Worm (Caenorhabditis elegans): ENCODE data around the gene let-756.

The let-756 gene

DNA sequence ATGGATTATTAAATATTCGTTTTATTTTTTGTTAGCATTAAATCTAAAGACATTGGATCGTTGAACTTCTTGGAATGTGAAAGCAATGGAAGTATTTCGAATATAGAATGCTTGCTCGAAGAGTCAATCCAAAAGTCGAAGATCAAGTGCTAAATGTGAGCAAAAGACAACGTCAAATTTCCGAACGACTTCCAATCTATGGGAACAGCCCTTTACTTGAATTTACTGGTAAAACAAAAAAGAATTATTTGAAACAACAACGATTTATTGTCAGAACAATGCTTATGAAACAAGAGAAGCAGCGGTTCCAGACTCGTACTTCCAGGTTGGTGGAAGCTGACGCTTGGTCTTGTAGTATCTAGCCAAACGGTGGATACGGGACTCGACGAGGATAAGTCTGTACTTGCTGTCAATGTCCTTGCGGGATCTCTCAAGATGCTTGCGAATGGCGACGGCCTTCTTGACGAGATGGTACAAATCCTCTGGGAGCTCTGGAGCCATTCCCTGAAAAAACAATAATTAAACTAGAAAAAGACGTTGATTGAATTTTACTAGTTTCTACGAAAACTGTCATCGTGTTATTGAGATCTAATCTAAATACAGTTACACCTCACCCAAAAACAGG is 33.0 kb upstream of the let-756 start:
- TF ChIP-seq lsy-2 (tag; optimal IDR thresholded peaks at IDR 0.05), result peak in 1 of 2 experiments; percentile 71
- no peak for TF ChIP-seq vab-15 (tag; optimal IDR thresholded peaks at IDR 0.05)
- TF ChIP-seq blmp-1 (tag; optimal IDR thresholded peaks at IDR 0.05), result no peak
- TF ChIP-seq efl-3 (GFP tag; optimal IDR thresholded peaks at IDR 0.05), result no peak
- TF ChIP-seq hlh-17 (GFP tag; optimal IDR thresholded peaks at IDR 0.05; ENCODE audit: borderline replicate concordance), result no peak
- no peak for TF ChIP-seq skn-1 (tag; optimal IDR thresholded peaks at IDR 0.05)
- peak; percentile 0 for TF ChIP-seq nhr-77 (tag; optimal IDR thresholded peaks at IDR 0.05)
- TF ChIP-seq ztf-4 (tag; optimal IDR thresholded peaks at IDR 0.05), result no peak
- TF ChIP-seq ama-1 (optimal IDR thresholded peaks at IDR 0.05), result no peak
- peak; percentile 42 for TF ChIP-seq nhr-85 (tag)
- TF ChIP-seq unc-98 (GFP tag; IDR thresholded peaks at IDR 0.05), result no peak
- no peak for TF ChIP-seq zip-4 (GFP tag; optimal IDR thresholded peaks at IDR 0.05)
- no peak for TF ChIP-seq efl-1 (optimal IDR thresholded peaks at IDR 0.05)
- TF ChIP-seq efl-1 (GFP tag; optimal IDR thresholded peaks at IDR 0.05 in 1 of 2), result peak in 1 of 2 experiments; percentile 85
- peak; percentile 42 for TF ChIP-seq aly-2 (tag; optimal IDR thresholded peaks at IDR 0.05)
- peak; percentile 8 for TF ChIP-seq fos-1 (tag; optimal IDR thresholded peaks at IDR 0.05)

DNA sequence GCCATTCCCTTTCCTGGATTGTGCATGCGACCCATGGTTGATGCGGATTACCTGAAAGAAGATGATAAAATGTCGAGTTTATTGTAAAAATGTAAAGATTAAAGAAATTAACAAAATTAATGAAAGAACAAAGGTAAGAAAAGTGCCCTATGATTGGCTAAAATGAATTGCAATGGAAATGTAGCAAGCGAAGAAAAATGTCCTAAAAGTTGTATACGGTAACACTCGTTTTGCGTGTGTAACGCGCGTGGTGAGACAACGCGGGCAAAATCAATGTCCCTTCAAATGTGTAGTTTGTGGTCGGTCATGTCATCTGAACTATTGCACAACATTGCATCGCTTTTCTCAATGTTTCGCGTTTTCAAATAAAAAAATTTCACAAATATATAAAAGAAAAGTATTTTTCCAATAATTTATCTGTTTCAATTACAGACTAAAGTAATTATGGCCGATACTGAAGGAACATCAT is 31.9 kb upstream of the let-756 start, which contains the start of the genes rps-13 and nfx-1:
Gene rps-13 (minus strand): TSS at position 51 of the 469 bp plus-strand sequence.
Gene nfx-1 (plus strand): TSS at position 433 of the 469 bp plus-strand sequence.
- TF ChIP-seq xbp-1 (tag; optimal IDR thresholded peaks at IDR 0.05) (peak; percentile 71), nhr-11 (tag; optimal IDR thresholded peaks at IDR 0.05) (peak; percentile 53), C34B4.2 (tag; optimal IDR thresholded peaks at IDR 0.05) (no peak), lsy-2 (tag; optimal IDR thresholded peaks at IDR 0.05) (peak; percentile 98 to 99), nhr-12 (tag; optimal IDR thresholded peaks at IDR 0.05) (no peak), jun-1 (tag; optimal IDR thresholded peaks at IDR 0.05) (peak; percentile 62), vab-15 (tag; optimal IDR thresholded peaks at IDR 0.05) (no peak), aha-1 (tag; optimal IDR thresholded peaks at IDR 0.05) (no peak), snpc-4 (tag; optimal IDR thresholded peaks at IDR 0.05) (peak; percentile 66), skn-1 (tag; optimal IDR thresholded peaks at IDR 0.05) (peak; percentile 92), nhr-84 (tag; optimal IDR thresholded peaks at IDR 0.05) (no peak), hpl-2 (GFP tag; optimal IDR thresholded peaks at IDR 0.05) (peak; percentile 1), ets-5 (GFP tag; IDR thresholded peaks at IDR 0.05) (no peak), mep-1 (tag; optimal IDR thresholded peaks at IDR 0.05) (peak; percentile 78), tlp-1 (tag; optimal IDR thresholded peaks at IDR 0.05) (no peak), pqm-1 (tag; optimal IDR thresholded peaks at IDR 0.05) (peak; percentile 6), pax-3 (tag; optimal IDR thresholded peaks at IDR 0.05) (peak; percentile 50), ceh-82 (tag; optimal IDR thresholded peaks at IDR 0.05) (peak; percentile 66 to 90 (median 79)), zip-4 (GFP tag; optimal IDR thresholded peaks at IDR 0.05) (no peak), lin-39 (tag; optimal IDR thresholded peaks at IDR 0.05) (no peak), lin-35 (GFP tag; optimal IDR thresholded peaks at IDR 0.05) (peak; percentile 85 to 91), grh-1 (GFP tag; IDR thresholded peaks at IDR 0.05) (no peak), lin-14 (GFP tag; optimal IDR thresholded peaks at IDR 0.05) (peak; percentile 75), nhr-20 (tag; optimal IDR thresholded peaks at IDR 0.05) (peak; percentile 86), nhr-19 (GFP tag; conservative IDR thresholded peaks at IDR 0.05) (peak; percentile 84), efl-1 (optimal IDR thresholded peaks at IDR 0.05) (peak; percentile 83 to 90), efl-1 (GFP tag; optimal IDR thresholded peaks at IDR 0.05 in 1 of 2) (peak; percentile 76 to 97), efl-3 (GFP tag; optimal IDR thresholded peaks at IDR 0.05) (no peak), sup-37 (GFP tag; optimal IDR thresholded peaks at IDR 0.05) (no peak), nhr-237 (tag; optimal IDR thresholded peaks at IDR 0.05) (no peak), irx-1 (tag; optimal IDR thresholded peaks at IDR 0.05) (peak; percentile 58), ceh-90 (tag; optimal IDR thresholded peaks at IDR 0.05) (peak; percentile 4), mdl-1 (tag; optimal IDR thresholded peaks at IDR 0.05) (peak in 1 of 2 experiments; percentile 85), hlh-4 (tag; optimal IDR thresholded peaks at IDR 0.05) (no peak), blmp-1 (tag; optimal IDR thresholded peaks at IDR 0.05) (peak; percentile 63), C16A3.4 (tag; optimal IDR thresholded peaks at IDR 0.05) (no peak), fkh-10 (GFP tag; optimal IDR thresholded peaks at IDR 0.05) (peak; percentile 10), egl-27 (tag; optimal IDR thresholded peaks at IDR 0.05) (no peak), mab-9 (GFP tag; IDR thresholded peaks at IDR 0.05) (no peak), ces-1 (GFP tag; optimal IDR thresholded peaks at IDR 0.05) (no peak), nhr-28 (tag; optimal IDR thresholded peaks at IDR 0.05) (no peak), unc-86 (tag; optimal IDR thresholded peaks at IDR 0.05) (peak; percentile 58), snu-23 (GFP tag; optimal IDR thresholded peaks at IDR 0.05) (peak; percentile 87), hlh-17 (GFP tag; optimal IDR thresholded peaks at IDR 0.05; ENCODE audit: borderline replicate concordance) (no peak)

Measured in whole organism, L1 larva.